Fruit fly (Drosophila melanogaster) whole organism, embryonic: ENCODE measurements around the gene brun.

Experiments
- al ChIP-seq: fragments of 200-800 bp; sonication (Bioruptor generic); IDR thresholded peaks from 2 replicates; pipeline ENCODE4 v1.3.6; 2022; ENCODE audit warnings: missing biosample characterization, missing genetic modification characterization
- stwl ChIP-seq: fragments of 200-800 bp; sonication (Bioruptor generic); optimal IDR thresholded peaks from 3 replicates; lab custom pipeline; 2018; ENCODE audit warnings: missing biosample characterization, mild to moderate bottlenecking, missing genetic modification characterization, moderate library complexity

DNA sequence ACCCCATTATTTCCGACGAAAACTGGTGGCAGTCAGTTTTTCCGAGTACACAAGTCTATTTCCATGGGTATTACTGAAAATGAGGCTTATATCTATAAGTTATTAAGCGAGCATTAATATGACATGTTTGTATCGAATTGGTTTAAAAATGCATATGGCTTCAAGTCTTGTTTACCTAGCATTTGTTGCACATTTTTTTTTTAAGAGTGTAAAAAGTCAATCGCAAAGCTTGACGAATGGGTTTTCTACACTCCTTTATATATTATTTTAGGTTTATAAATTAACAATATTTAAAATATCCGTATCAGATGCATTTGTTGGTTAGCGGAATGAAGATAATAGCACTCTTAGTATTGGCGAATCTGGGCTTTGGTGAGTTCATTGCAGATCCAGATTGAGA is 16.2 kb downstream of the brun start, which contains the start of gene CG31680:
- no peak for TF ChIP-seq stwl (tag; lab: Kevin White, UChicago)
- no peak for TF ChIP-seq al
